Worm (Caenorhabditis elegans): ENCODE data around the gene srbc-13.
"Not testable (repeated sequence)": the region's sequence is repeated elsewhere in the genome, so short reads cannot be mapped to it uniquely, and the experiment has no call there.

- not testable (repeated sequence) for TF ChIP-seq ztf-23 (GFP tag; IDR thresholded peaks at IDR 0.05); klf-2 (GFP tag; conservative IDR thresholded peaks at IDR 0.05); med-1 (GFP tag; optimal IDR thresholded peaks at IDR 0.05; ENCODE audit: insufficient read depth); ref-1 (GFP tag; conservative IDR thresholded peaks at IDR 0.05); T22C8.4 (GFP tag; IDR thresholded peaks at IDR 0.05)
Observed at ce11 chrV:822922-823321, 24.7 kb upstream of the srbc-13 start, which contains the start of gene srx-31.

All from whole organism, midembryonic.